Fruit fly (Drosophila melanogaster) whole organism, embryonic: ENCODE results near the gene CycC.

Source experiments
- Asciz ChIP-seq: fragments of 200-800 bp; sonication (Bioruptor generic); optimal IDR thresholded peaks from 2 replicates; lab custom pipeline; 2017; ENCODE audit warnings: missing biosample characterization, mild to moderate bottlenecking, missing genetic modification characterization, missing genetic modification reagents
- CG12236 ChIP-seq: fragments of 200-800 bp; sonication (Bioruptor generic); optimal IDR thresholded peaks from 2 replicates; lab custom pipeline; 2016; ENCODE audit warnings: missing biosample characterization, missing genetic modification characterization
- CG12769 ChIP-seq: fragments of 200-800 bp; sonication (Bioruptor generic); optimal IDR thresholded peaks from 2 replicates; lab custom pipeline; 2019; ENCODE audit warnings: missing biosample characterization, mild to moderate bottlenecking, missing genetic modification characterization, moderate library complexity
- CG13424 ChIP-seq: fragments of 200-800 bp; sonication (Bioruptor generic); optimal IDR thresholded peaks from 2 replicates; lab custom pipeline; 2019; ENCODE audit warnings: missing biosample characterization, mild to moderate bottlenecking, missing genetic modification characterization, moderate library complexity
- CG13894 ChIP-seq: fragments of 200-800 bp; sonication (Bioruptor generic); optimal IDR thresholded peaks from 3 replicates; lab custom pipeline; 2018; ENCODE audit warnings: missing biosample characterization, mild to moderate bottlenecking, missing genetic modification characterization, moderate library complexity
- CG14014 ChIP-seq: fragments of 200-800 bp; sonication (Bioruptor generic); IDR thresholded peaks from 2 replicates; pipeline ENCODE4 v1.3.6; 2022; ENCODE audit warnings: missing biosample characterization, missing genetic modification characterization
- CG15011 ChIP-seq: fragments of 200-800 bp; sonication (Bioruptor generic); optimal IDR thresholded peaks from 3 replicates; lab custom pipeline; 2018; ENCODE audit warnings: missing biosample characterization, mild to moderate bottlenecking, missing genetic modification characterization
- CG15514 ChIP-seq: fragments of 200-800 bp; sonication (Bioruptor generic); optimal IDR thresholded peaks from 3 replicates; lab custom pipeline; 2017; ENCODE audit warnings: missing biosample characterization, missing genetic modification characterization, mild to moderate bottlenecking, moderate library complexity, missing genetic modification reagents
- CG1647 ChIP-seq: fragments of 200-800 bp; sonication (Bioruptor generic); optimal IDR thresholded peaks from 3 replicates; lab custom pipeline; 2016; ENCODE audit warnings: missing biosample characterization, missing genetic modification characterization
- CG17186 ChIP-seq: fragments of 200-800 bp; sonication (Bioruptor generic); optimal IDR thresholded peaks from 3 replicates; lab custom pipeline; 2017; ENCODE audit warnings: missing biosample characterization, missing genetic modification reagents, missing genetic modification characterization
- CG17829 ChIP-seq: fragments of 200-800 bp; optimal IDR thresholded peaks from 2 replicates; lab custom pipeline; 2019; ENCODE audit warnings: missing biosample characterization, mild to moderate bottlenecking, missing genetic modification characterization, moderate library complexity
- CG18476 ChIP-seq: fragments of 200-800 bp; sonication (Bioruptor generic); optimal IDR thresholded peaks from 2 replicates; lab custom pipeline; 2016; ENCODE audit warnings: missing biosample characterization, mild to moderate bottlenecking, missing genetic modification characterization
- CG2202 ChIP-seq: fragments of 200-800 bp; sonication (Bioruptor generic); optimal IDR thresholded peaks from 2 replicates; lab custom pipeline; 2018; ENCODE audit warnings: missing biosample characterization, mild to moderate bottlenecking, missing genetic modification characterization
- CG2875 ChIP-seq: fragments of 200-800 bp; sonication (Bioruptor generic); optimal IDR thresholded peaks from 2 replicates; lab custom pipeline; 2017; ENCODE audit warnings: missing biosample characterization, mild to moderate bottlenecking, missing genetic modification characterization, missing genetic modification reagents
- CG3838 ChIP-seq: fragments of 200-800 bp; sonication (Bioruptor generic); optimal IDR thresholded peaks from 3 replicates; lab custom pipeline; 2016; ENCODE audit warnings: missing biosample characterization, missing genetic modification characterization
- CG4328 ChIP-seq: fragments of 200-800 bp; sonication (Bioruptor generic); optimal IDR thresholded peaks from 3 replicates; lab custom pipeline; 2017; ENCODE audit warnings: missing biosample characterization, missing genetic modification reagents, missing genetic modification characterization
- CG4360 ChIP-seq: fragments of 200-800 bp; sonication (Bioruptor generic); IDR thresholded peaks from 2 replicates; pipeline ENCODE4 v1.3.6; 2022; ENCODE audit warnings: missing biosample characterization, missing genetic modification characterization
- CG43689 ChIP-seq: fragments of 200-800 bp; sonication (Bioruptor generic); IDR thresholded peaks from 2 replicates; pipeline ENCODE4 v1.3.6; 2022; ENCODE audit warnings: missing biosample characterization, missing genetic modification characterization
- CG6175 ChIP-seq: fragments of 200-800 bp; sonication (Bioruptor generic); IDR thresholded peaks from 3 replicates; pipeline ENCODE4 v1.3.6; 2022; ENCODE audit warnings: missing biosample characterization, missing genetic modification characterization
- CG7271 ChIP-seq: fragments of 200-800 bp; sonication (Bioruptor generic); optimal IDR thresholded peaks from 2 replicates; lab custom pipeline; 2018; ENCODE audit warnings: missing biosample characterization, mild to moderate bottlenecking, missing genetic modification characterization, moderate library complexity
- CG7357 ChIP-seq: fragments of 200-800 bp; sonication (Bioruptor generic); IDR thresholded peaks from 3 replicates; pipeline ENCODE4 v1.3.6; 2022; ENCODE audit warnings: missing biosample characterization, missing genetic modification characterization
- CG7786 ChIP-seq: fragments of 200-800 bp; sonication (Bioruptor generic); optimal IDR thresholded peaks from 2 replicates; lab custom pipeline; 2016; ENCODE audit warnings: missing biosample characterization, missing genetic modification characterization
- CG7928 ChIP-seq: fragments of 200-800 bp; sonication (Bioruptor generic); optimal IDR thresholded peaks from 2 replicates; lab custom pipeline; 2017; ENCODE audit warnings: missing biosample characterization, mild to moderate bottlenecking, missing genetic modification characterization
- CG9817 ChIP-seq: fragments of 200-800 bp; sonication (Bioruptor generic); optimal IDR thresholded peaks from 2 replicates; lab custom pipeline; 2018; ENCODE audit warnings: missing biosample characterization, mild to moderate bottlenecking, missing genetic modification characterization, moderate library complexity
- Dfd ChIP-seq, 2 experiments: fragments of >200 bp; optimal IDR thresholded peaks; 2 replicates each; lab custom pipeline; 2017; ENCODE audit warnings: missing biosample characterization in 2 of 2, missing genetic modification characterization in 2 of 2
- Elba2 ChIP-seq: fragments of 200-800 bp; sonication (Bioruptor generic); optimal IDR thresholded peaks from 3 replicates; lab custom pipeline; 2016; ENCODE audit warnings: missing biosample characterization, missing genetic modification characterization
- Ets65A ChIP-seq: fragments of 200-800 bp; sonication (Bioruptor generic); peaks from one replicate; lab custom pipeline; 2016; ENCODE audit warnings: missing biosample characterization, missing genetic modification characterization
- Hand ChIP-seq: fragments of 200-800 bp; sonication (Bioruptor generic); optimal IDR thresholded peaks from 2 replicates; lab custom pipeline; 2017; ENCODE audit warnings: mild to moderate bottlenecking, missing biosample characterization, missing genetic modification reagents, missing genetic modification characterization
- HmgZ ChIP-seq: fragments of 200-800 bp; sonication (Bioruptor generic); optimal IDR thresholded peaks from 2 replicates; lab custom pipeline; 2018; ENCODE audit warnings: missing biosample characterization, mild to moderate bottlenecking, missing genetic modification characterization
- MTF-1 ChIP-seq: fragments of 200-800 bp; sonication (Bioruptor generic); optimal IDR thresholded peaks from 2 replicates; lab custom pipeline; 2018; ENCODE audit warnings: missing biosample characterization, mild to moderate bottlenecking, missing genetic modification characterization, borderline replicate concordance
- Neu2 ChIP-seq: fragments of 200-800 bp; sonication (Bioruptor generic); optimal IDR thresholded peaks from 3 replicates; lab custom pipeline; 2016; ENCODE audit warnings: missing biosample characterization, missing genetic modification characterization, borderline replicate concordance
- Opbp ChIP-seq: fragments of 200-800 bp; sonication (Bioruptor generic); IDR thresholded peaks from 3 replicates; pipeline ENCODE4 v1.3.6; 2022; ENCODE audit warnings: missing biosample characterization, missing genetic modification characterization; ENCODE audit not compliant: partially characterized antibody
- Sox102F ChIP-seq: fragments of 200-800 bp; sonication (Bioruptor generic); optimal IDR thresholded peaks from 2 replicates; lab custom pipeline; 2018; ENCODE audit warnings: missing biosample characterization, mild to moderate bottlenecking, missing genetic modification characterization, moderate library complexity
- Sry-β ChIP-seq: fragments of 200-800 bp; sonication (Bioruptor generic); optimal IDR thresholded peaks from 2 replicates; lab custom pipeline; 2018; ENCODE audit warnings: missing biosample characterization, mild to moderate bottlenecking, missing genetic modification characterization, moderate library complexity
- ab ChIP-seq: fragments of 200-800 bp; sonication (Bioruptor generic); optimal IDR thresholded peaks from 2 replicates; lab custom pipeline; 2016; ENCODE audit warnings: missing biosample characterization, missing genetic modification characterization
- aop ChIP-seq: fragments of 200-800 bp; sonication (Bioruptor generic); IDR thresholded peaks from 2 replicates; pipeline ENCODE4 v1.3.6; 2022; ENCODE audit warnings: missing biosample characterization, missing genetic modification characterization
- ap ChIP-seq: fragments of 200-800 bp; sonication (Bioruptor generic); IDR thresholded peaks from 2 replicates; pipeline ENCODE4 v1.3.6; 2022; ENCODE audit warnings: missing biosample characterization, missing genetic modification characterization
- crp ChIP-seq, 2 experiments: fragments of 200-800 bp; sonication (Bioruptor generic); optimal IDR thresholded peaks; 2 replicates in 1 of 2; 3 replicates in 1 of 2; lab custom pipeline; 2017; ENCODE audit warnings: missing biosample characterization in 2 of 2, missing genetic modification characterization in 2 of 2, mild to moderate bottlenecking in 1 of 2, moderate library complexity in 1 of 2
- ewg ChIP-seq: fragments of 200-800 bp; sonication (Bioruptor generic); optimal IDR thresholded peaks from 3 replicates; lab custom pipeline; 2017; ENCODE audit warnings: mild to moderate bottlenecking, missing biosample characterization, missing genetic modification reagents, missing genetic modification characterization
- gt ChIP-seq: fragments of 200-800 bp; sonication (Bioruptor generic); IDR thresholded peaks from 2 replicates; pipeline ENCODE4 v1.3.6; 2022; ENCODE audit warnings: missing biosample characterization, missing genetic modification characterization
- her ChIP-seq: fragments of 200-800 bp; sonication (Bioruptor generic); optimal IDR thresholded peaks from 2 replicates; lab custom pipeline; 2016; ENCODE audit warnings: missing biosample characterization, missing genetic modification characterization
- hkb ChIP-seq, 2 experiments: fragments of 200-800 bp in 1 of 2; fragments of >200 bp in 1 of 2; sonication (Bioruptor generic) in 1 of 2; IDR thresholded peaks in 1 of 2; optimal IDR thresholded peaks in 1 of 2; 2 replicates each; pipeline versions ENCODE4 v1.3.6 to Lab custom; 2017 to 2022; ENCODE audit warnings: missing biosample characterization in 1 of 2, missing genetic modification characterization in 1 of 2
- kni ChIP-seq: fragments of 200-800 bp; sonication (Bioruptor generic); optimal IDR thresholded peaks from 3 replicates; lab custom pipeline; 2017; ENCODE audit warnings: mild to moderate bottlenecking, missing biosample characterization, missing genetic modification reagents, missing genetic modification characterization
- p53 ChIP-seq: fragments of 200-800 bp; sonication (Bioruptor generic); optimal IDR thresholded peaks from 2 replicates; lab custom pipeline; 2016; ENCODE audit warnings: missing biosample characterization, missing genetic modification characterization
- scrt ChIP-seq: fragments of 200-800 bp; sonication (Bioruptor generic); optimal IDR thresholded peaks from 2 replicates; lab custom pipeline; 2018; ENCODE audit warnings: missing biosample characterization, mild to moderate bottlenecking, missing genetic modification characterization, moderate library complexity
- sqz ChIP-seq: fragments of 200-800 bp; sonication (Bioruptor generic); optimal IDR thresholded peaks from 3 replicates; lab custom pipeline; 2018; ENCODE audit warnings: missing biosample characterization, mild to moderate bottlenecking, missing genetic modification characterization
- stc ChIP-seq: fragments of 200-800 bp; sonication (Bioruptor generic); IDR thresholded peaks from 2 replicates; pipeline ENCODE4 v1.3.6; 2022; ENCODE audit warnings: missing biosample characterization, missing genetic modification characterization
- stwl ChIP-seq: fragments of 200-800 bp; sonication (Bioruptor generic); optimal IDR thresholded peaks from 3 replicates; lab custom pipeline; 2018; ENCODE audit warnings: missing biosample characterization, mild to moderate bottlenecking, missing genetic modification characterization, moderate library complexity
- yki ChIP-seq: fragments of >200 bp; optimal IDR thresholded peaks from 3 replicates; lab custom pipeline; 2018
- zfh1 ChIP-seq: fragments of 200-800 bp; sonication (Bioruptor generic); IDR thresholded peaks from 3 replicates; pipeline ENCODE4 v1.3.6; 2022; ENCODE audit warnings: missing biosample characterization, missing genetic modification characterization

The CycC gene

dm6 chr3R:14853767-14854191, 36.2 kb downstream of the CycC start (continued):
- TF ChIP-seq CG7357 (GFP tag; lab: Robert Waterston, UW) (no peak), CG17186 (GFP tag; lab: Kevin White, UChicago) (no peak), sqz (GFP tag; lab: Kevin White, UChicago) (peak; percentile 28), Neu2 (GFP tag; lab: Kevin White, UChicago) (no peak), Asciz (peak; percentile 7), Ets65A (GFP tag; lab: Kevin White, UChicago) (no peak), CG12769 (tag; lab: Kevin White, UChicago) (peak; percentile 71), CG17829 (peak; percentile 38), CG7271 (no peak), stc (GFP tag; lab: Robert Waterston, UW) (peak; percentile 24; the same call in 1 of the 2 replicates), crp (GFP tag; optimal IDR thresholded peaks at IDR 0.05; lab: Kevin White, UChicago) (no peak), ewg (GFP tag; lab: Kevin White, UChicago) (no peak), CG4328 (peak; percentile 39), CG43689 (no peak), CG14014 (GFP tag; lab: Robert Waterston, UW) (peak; percentile 33; the same call in 1 of the 2 replicates), p53 (GFP tag; lab: Kevin White, UChicago) (no peak), ab (GFP tag; lab: Kevin White, UChicago) (no peak), yki (lab: Kevin White, UChicago) (peak; percentile 35), CG1647 (GFP tag; lab: Kevin White, UChicago) (no peak), CG7786 (no peak), CG18476 (no peak), kni (GFP tag; lab: Kevin White, UChicago) (peak; percentile 80), gt (no peak), scrt (GFP tag; lab: Kevin White, UChicago) (peak; percentile 69), zfh1 (GFP tag; lab: Robert Waterston, UW) (no peak), ap (GFP tag; lab: Robert Waterston, UW) (no peak), stwl (tag; lab: Kevin White, UChicago) (peak; percentile 16), CG15011 (peak; percentile 6), Elba2 (GFP tag; lab: Kevin White, UChicago) (no peak), CG2875 (GFP tag; lab: Kevin White, UChicago) (no peak), Dfd (GFP tag; optimal IDR thresholded peaks at IDR 0.05; lab: Kevin White, UChicago) (no peak), CG15514 (peak; percentile 68), CG13424 (tag; lab: Kevin White, UChicago) (no peak), CG4360 (GFP tag; lab: Robert Waterston, UW) (no peak; the same call in 1 of the 2 replicates), MTF-1 (peak; percentile 17), CG7928 (no peak), aop (GFP tag; lab: Robert Waterston, UW) (no peak), Sry-β (GFP tag; lab: Kevin White, UChicago) (no peak), hkb (optimal IDR thresholded peaks at IDR 0.05; lab: Kevin White, UChicago) (no peak), hkb (GFP tag; IDR thresholded peaks at IDR 0.05; lab: Robert Waterston, UW) (peak; percentile 70; the same call in 1 of the 2 replicates), HmgZ (tag; lab: Kevin White, UChicago) (peak; percentile 71), Sox102F (GFP tag; lab: Kevin White, UChicago) (no peak), CG3838 (no peak), her (GFP tag; lab: Kevin White, UChicago) (peak; percentile 64), CG6175 (0 out of 3 replicates have a peak, but pooled peaks have one; percentile 37), Hand (peak; percentile 55), CG12236 (GFP tag; lab: Kevin White, UChicago) (no peak), Opbp (peak; percentile 41; the same call in 2 of the 3 replicates), CG13894 (tag; lab: Kevin White, UChicago) (peak; percentile 66), CG2202 (tag; lab: Kevin White, UChicago) (peak; percentile 21), CG9817 (no peak)
